Worm (Caenorhabditis elegans) whole organism, L2 larva: ENCODE data around the gene T20F7.3.

Experiments
- ama-1 ChIP-seq: fragments of 150-350 bp; optimal IDR thresholded peaks from 2 replicates; lab custom pipeline; 2018; ENCODE audit warnings: inconsistent platforms
- ceh-82 ChIP-seq: fragments of 150-350 bp; optimal IDR thresholded peaks from 2 replicates; lab custom pipeline; 2014; ENCODE audit warnings: missing biosample characterization, missing genetic modification characterization
- dmd-4 ChIP-seq: sonication (generic microtip); optimal IDR thresholded peaks from 2 replicates; lab custom pipeline; 2017; ENCODE audit warnings: missing biosample characterization, missing genetic modification characterization
- egl-27 ChIP-seq: sonication (generic microtip); optimal IDR thresholded peaks from 3 replicates; lab custom pipeline; 2017; ENCODE audit warnings: missing biosample characterization, missing genetic modification reagents, missing genetic modification characterization
- lin-11 ChIP-seq: fragments of 150-350 bp; sonication (generic microtip); optimal IDR thresholded peaks from 2 replicates; lab custom pipeline; 2014; ENCODE audit warnings: missing biosample characterization, missing genetic modification characterization, inconsistent platforms, mixed read lengths
- lin-13 ChIP-seq: fragments of 150-350 bp; optimal IDR thresholded peaks from 2 replicates; lab custom pipeline; 2014; ENCODE audit warnings: missing biosample characterization, missing genetic modification reagents, missing genetic modification characterization
- nhr-11 ChIP-seq: fragments of 150-350 bp; optimal IDR thresholded peaks from 2 replicates; lab custom pipeline; 2014; ENCODE audit warnings: missing biosample characterization, missing genetic modification characterization
- skn-1 ChIP-seq: sonication (generic microtip); optimal IDR thresholded peaks from 2 replicates; lab custom pipeline; 2017; ENCODE audit warnings: missing biosample characterization, missing genetic modification characterization
- unc-62 ChIP-seq: fragments of 150-350 bp; optimal IDR thresholded peaks from 2 replicates; lab custom pipeline; 2014; ENCODE audit warnings: missing biosample characterization, missing genetic modification reagents, missing genetic modification characterization
- ztf-1 ChIP-seq: fragments of 200-800 bp; sonication (Bioruptor generic); conservative IDR thresholded peaks from 2 replicates; pipeline ENCODE4 v1.3.6; 2022; ENCODE audit warnings: missing genetic modification characterization, missing compliant biosample characterization

- TF ChIP-seq unc-62 (GFP tag; lab: Kevin White, UChicago) (no peak), nhr-11 (no peak), ceh-82 (no peak), ztf-1 (GFP tag; lab: Robert Waterston, UW) (no peak), skn-1 (tag; lab: Kevin White, UChicago) (no peak), dmd-4 (tag; lab: Kevin White, UChicago) (no peak), lin-11 (tag; lab: Kevin White, UChicago) (no peak), ama-1 (no peak), lin-13 (GFP tag; lab: Kevin White, UChicago) (no peak), egl-27 (tag; lab: Kevin White, UChicago) (no peak)
Measured at ce11 chrX:16863320-16863719, 3.1 kb downstream of the T20F7.3 start.
